Worm (Caenorhabditis elegans) whole organism, L4 larva: ENCODE results near the gene F54F2.9.

Experiments
- D1046.2 ChIP-seq: fragments of 200-800 bp; sonication (Bioruptor generic); IDR thresholded peaks from 2 replicates; pipeline ENCODE4 v1.3.6; 2022; ENCODE audit warnings: missing genetic modification characterization, missing compliant biosample characterization
- F26F4.8 ChIP-seq: fragments of 200-800 bp; sonication (Bioruptor generic); conservative IDR thresholded peaks from 2 replicates; pipeline ENCODE4 v1.3.6; 2022; ENCODE audit warnings: missing genetic modification characterization, missing compliant biosample characterization
- T20F7.1 ChIP-seq: fragments of 200-800 bp; sonication (Bioruptor generic); optimal IDR thresholded peaks from 2 replicates; lab custom pipeline; 2018; ENCODE audit warnings: mild to moderate bottlenecking, missing genetic modification characterization, missing compliant biosample characterization
- T26A8.4 ChIP-seq: fragments of 200-800 bp; sonication (Bioruptor generic); IDR thresholded peaks from 2 replicates; pipeline ENCODE4 v1.3.6; 2022; ENCODE audit warnings: missing genetic modification characterization, missing compliant biosample characterization
- Y48G9A.11 ChIP-seq: fragments of 200-800 bp; sonication (Bioruptor generic); IDR thresholded peaks from 2 replicates; pipeline ENCODE4 v1.3.6; 2022; ENCODE audit warnings: missing genetic modification reagents, missing genetic modification characterization, missing compliant biosample characterization
- ZK337.2 ChIP-seq: fragments of 200-800 bp; sonication (Bioruptor generic); IDR thresholded peaks from 2 replicates; pipeline ENCODE4 v1.3.6; 2022; ENCODE audit warnings: missing genetic modification reagents, missing genetic modification characterization, missing compliant biosample characterization
- ZK546.5 ChIP-seq, 2 experiments: sonication (generic microtip); optimal IDR thresholded peaks; 2 replicates each; lab custom pipeline; 2017; ENCODE audit warnings: missing biosample characterization in 2 of 2, missing genetic modification characterization in 2 of 2
- ama-1 ChIP-seq: fragments of 150-350 bp; optimal IDR thresholded peaks from 2 replicates; lab custom pipeline; 2014; ENCODE audit warnings: inconsistent platforms, mixed read lengths
- arid-1 ChIP-seq: fragments of 200-800 bp; sonication (Bioruptor generic); conservative IDR thresholded peaks from 2 replicates; pipeline ENCODE4 v1.3.6; 2022; ENCODE audit warnings: missing genetic modification reagents, missing genetic modification characterization, missing compliant biosample characterization
- attf-4 ChIP-seq: sonication (generic microtip); optimal IDR thresholded peaks from 3 replicates; lab custom pipeline; 2017; ENCODE audit warnings: missing biosample characterization, missing genetic modification characterization
- ceh-20 ChIP-seq: fragments of 200-800 bp; sonication (Bioruptor generic); IDR thresholded peaks from 2 replicates; pipeline ENCODE4 v1.3.6; 2022; ENCODE audit warnings: missing genetic modification reagents, missing genetic modification characterization, missing compliant biosample characterization
- ceh-44 ChIP-seq: fragments of 200-800 bp; sonication (Bioruptor generic); IDR thresholded peaks from 2 replicates; pipeline ENCODE4 v1.3.6; 2022; ENCODE audit warnings: missing genetic modification reagents, missing genetic modification characterization, missing compliant biosample characterization
- ceh-62 ChIP-seq: sonication (generic microtip); optimal IDR thresholded peaks from 2 replicates; lab custom pipeline; 2017; ENCODE audit warnings: missing biosample characterization, missing genetic modification characterization
- ceh-82 ChIP-seq: sonication (generic microtip); optimal IDR thresholded peaks from 2 replicates; lab custom pipeline; 2017; ENCODE audit warnings: missing biosample characterization, missing genetic modification characterization
- ctbp-1 ChIP-seq: fragments of 200-800 bp; sonication (Bioruptor generic); IDR thresholded peaks from 2 replicates; pipeline ENCODE4 v1.3.6; 2022; ENCODE audit warnings: missing genetic modification reagents, missing genetic modification characterization, missing compliant biosample characterization
- daf-12 ChIP-seq: fragments of 150-350 bp; optimal IDR thresholded peaks from 2 replicates; lab custom pipeline; 2014; ENCODE audit warnings: missing biosample characterization, missing genetic modification reagents, missing genetic modification characterization
- daf-19 ChIP-seq: fragments of 200-800 bp; sonication (Bioruptor generic); conservative IDR thresholded peaks from 2 replicates; pipeline ENCODE4 v1.3.6; 2022; ENCODE audit warnings: missing genetic modification characterization, missing compliant biosample characterization
- dmd-6 ChIP-seq: fragments of 200-800 bp; sonication (Bioruptor generic); IDR thresholded peaks from 2 replicates; pipeline ENCODE4 v1.3.6; 2022; ENCODE audit warnings: missing genetic modification reagents, missing genetic modification characterization, missing compliant biosample characterization
- dmd-8 ChIP-seq: fragments of 200-800 bp; sonication (Bioruptor generic); IDR thresholded peaks from 2 replicates; pipeline ENCODE4 v1.3.6; 2022; ENCODE audit warnings: missing genetic modification characterization, missing compliant biosample characterization
- dmd-9 ChIP-seq: fragments of 200-800 bp; sonication (Bioruptor generic); IDR thresholded peaks from 2 replicates; pipeline ENCODE4 v1.3.6; 2022; ENCODE audit warnings: missing genetic modification reagents, missing genetic modification characterization, missing compliant biosample characterization
- dpl-1 ChIP-seq: fragments of 150-350 bp; optimal IDR thresholded peaks from 2 replicates; lab custom pipeline; 2014; ENCODE audit warnings: missing biosample characterization, missing genetic modification reagents, missing genetic modification characterization
- egl-27 ChIP-seq: sonication (generic microtip); optimal IDR thresholded peaks from 3 replicates; lab custom pipeline; 2017; ENCODE audit warnings: missing biosample characterization, missing genetic modification reagents, missing genetic modification characterization
- fos-1 ChIP-seq: fragments of 150-350 bp; optimal IDR thresholded peaks from 2 replicates; lab custom pipeline; 2014; ENCODE audit warnings: missing biosample characterization, missing genetic modification characterization
- gei-8 ChIP-seq: fragments of 200-800 bp; sonication (Bioruptor generic); optimal IDR thresholded peaks from 2 replicates; lab custom pipeline; 2018; ENCODE audit warnings: mild to moderate bottlenecking, missing genetic modification characterization, missing compliant biosample characterization
- hif-1 ChIP-seq, 2 experiments: sonication (generic microtip); optimal IDR thresholded peaks; 2 replicates each; lab custom pipeline; 2016 to 2017; ENCODE audit warnings: missing compliant biosample characterization in 2 of 2, missing genetic modification characterization in 2 of 2, missing genetic modification reagents in 2 of 2, missing genotype in 2 of 2, mild to moderate bottlenecking in 1 of 2
- hmg-1.1 ChIP-seq: fragments of 200-800 bp; sonication (Bioruptor generic); IDR thresholded peaks from 2 replicates; pipeline ENCODE4 v1.3.6; 2022; ENCODE audit warnings: missing genetic modification reagents, missing genetic modification characterization, missing compliant biosample characterization
- lin-29 ChIP-seq: fragments of 200-800 bp; sonication (Bioruptor generic); IDR thresholded peaks from 2 replicates; pipeline ENCODE4 v1.3.6; 2022; ENCODE audit warnings: missing genetic modification reagents, missing genetic modification characterization, missing compliant biosample characterization
- mdt-29 ChIP-seq: fragments of 200-800 bp; sonication (Bioruptor generic); IDR thresholded peaks from 2 replicates; pipeline ENCODE4 v1.3.6; 2022; ENCODE audit warnings: missing genetic modification reagents, missing genetic modification characterization, missing compliant biosample characterization
- mes-2 ChIP-seq: sonication (generic microtip); optimal IDR thresholded peaks from 2 replicates; lab custom pipeline; 2016; ENCODE audit warnings: missing genotype, mild to moderate bottlenecking, missing genetic modification characterization, missing compliant biosample characterization; ENCODE audit not compliant: poor library complexity, severe bottlenecking
- mxl-2 ChIP-seq: fragments of 200-800 bp; sonication (Bioruptor generic); conservative IDR thresholded peaks from 2 replicates; pipeline ENCODE4 v1.3.6; 2022; ENCODE audit warnings: missing genetic modification reagents, missing genetic modification characterization, missing compliant biosample characterization
- mxl-3 ChIP-seq: fragments of 200-800 bp; sonication (Bioruptor generic); optimal IDR thresholded peaks from 2 replicates; lab custom pipeline; 2018; ENCODE audit warnings: mild to moderate bottlenecking, missing genetic modification characterization, missing compliant biosample characterization
- nhr-102 ChIP-seq: sonication (generic microtip); optimal IDR thresholded peaks from 2 replicates; lab custom pipeline; 2016; ENCODE audit warnings: mild to moderate bottlenecking, missing genetic modification characterization, moderate library complexity, missing compliant biosample characterization
- nhr-237 ChIP-seq: sonication (generic microtip); optimal IDR thresholded peaks from 2 replicates; lab custom pipeline; 2017; ENCODE audit warnings: missing biosample characterization, missing genetic modification characterization
- nhr-25 ChIP-seq: sonication (generic microtip); optimal IDR thresholded peaks from 2 replicates; lab custom pipeline; 2017; ENCODE audit warnings: missing genetic modification characterization, mild to moderate bottlenecking, missing compliant biosample characterization, antibody characterized with exemption, moderate library complexity, borderline replicate concordance; ENCODE audit not compliant: insufficient read depth
- nhr-28 ChIP-seq: fragments of 150-350 bp; optimal IDR thresholded peaks from 2 replicates; lab custom pipeline; 2014; ENCODE audit warnings: missing biosample characterization, missing genetic modification characterization
- nhr-6 ChIP-seq: fragments of 150-350 bp; optimal IDR thresholded peaks from 2 replicates; lab custom pipeline; 2014; ENCODE audit warnings: missing biosample characterization, missing genetic modification characterization
- nhr-76 ChIP-seq: fragments of 150-350 bp; optimal IDR thresholded peaks from 2 replicates; lab custom pipeline; 2014; ENCODE audit warnings: missing biosample characterization, missing genetic modification characterization
- rbr-2 ChIP-seq: sonication (generic microtip); optimal IDR thresholded peaks from 2 replicates; lab custom pipeline; 2016; ENCODE audit warnings: missing genotype, missing genetic modification characterization, missing compliant biosample characterization
- saeg-2 ChIP-seq: fragments of 200-800 bp; sonication (Bioruptor generic); IDR thresholded peaks from 2 replicates; pipeline ENCODE4 v1.3.6; 2022; ENCODE audit warnings: missing genetic modification reagents, missing genetic modification characterization, missing compliant biosample characterization
- snpc-4 ChIP-seq: fragments of 150-350 bp; optimal IDR thresholded peaks from 2 replicates; lab custom pipeline; 2014; ENCODE audit warnings: missing biosample characterization, missing genetic modification characterization
- tag-97 ChIP-seq: fragments of 200-800 bp; sonication (Bioruptor generic); IDR thresholded peaks from 2 replicates; pipeline ENCODE4 v1.3.6; 2022; ENCODE audit warnings: missing genetic modification characterization, missing compliant biosample characterization
- tra-1 ChIP-seq: fragments of 200-800 bp; sonication (Bioruptor generic); IDR thresholded peaks from 2 replicates; pipeline ENCODE4 v1.3.6; 2022; ENCODE audit warnings: missing genetic modification reagents, missing genetic modification characterization, missing compliant biosample characterization
- zfp-2 ChIP-seq: sonication (generic microtip); optimal IDR thresholded peaks from 2 replicates; lab custom pipeline; 2016; ENCODE audit warnings: mild to moderate bottlenecking, missing genetic modification characterization, missing compliant biosample characterization
- zfp-3 ChIP-seq: fragments of 200-800 bp; sonication (Bioruptor generic); conservative IDR thresholded peaks from 2 replicates; pipeline ENCODE4 v1.3.6; 2022; ENCODE audit warnings: missing genetic modification reagents, missing genetic modification characterization, missing compliant biosample characterization

Gene F54F2.9

DNA sequence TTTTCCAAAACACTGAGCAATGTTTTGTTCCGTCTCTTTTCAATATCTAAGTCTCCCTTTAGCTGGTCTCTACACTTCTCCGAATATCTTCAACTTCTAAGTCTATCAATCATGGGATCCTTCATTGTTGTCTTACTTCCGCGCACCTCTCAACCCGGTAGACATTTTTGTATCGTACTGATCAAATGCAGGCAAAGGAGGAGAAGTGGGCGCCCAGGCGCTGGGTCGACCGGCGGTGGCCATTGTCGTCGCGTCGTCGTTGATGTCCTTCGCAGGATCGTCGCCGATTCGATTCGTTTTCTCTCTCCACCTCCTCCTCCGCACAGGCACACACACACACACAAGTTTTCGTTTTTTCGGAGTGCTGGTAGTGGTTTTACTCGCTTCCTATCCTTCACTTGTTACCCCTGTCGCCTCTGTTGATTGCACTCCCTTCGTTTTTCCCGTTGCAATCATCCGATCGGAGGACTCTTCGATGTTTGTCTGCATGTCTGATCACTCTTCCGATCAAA is 25.6 kb downstream of the F54F2.9 start (continued):
- TF ChIP-seq T20F7.1 (GFP tag; lab: Kevin White, UChicago): no peak
- TF ChIP-seq mxl-2: 0 out of 2 replicates have a peak, but pooled peaks have one; percentile 39

DNA sequence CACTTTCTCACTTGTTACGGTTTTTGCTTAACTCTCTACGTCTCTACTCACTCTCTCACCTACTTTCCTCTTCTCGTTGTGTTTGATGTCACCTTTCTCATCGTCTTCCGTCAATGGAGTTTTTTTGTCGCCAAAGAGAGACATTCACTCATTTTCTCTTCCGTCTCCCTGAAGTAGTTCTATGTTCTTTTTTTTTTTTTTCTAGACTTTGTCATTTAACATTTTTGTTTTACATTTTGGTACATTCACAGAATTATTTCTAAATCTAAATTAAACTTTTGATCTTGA is 26.3 kb downstream of the F54F2.9 start:
- TF ChIP-seq dmd-8 (GFP tag; lab: Robert Waterston, UW): no peak
- peak; percentile 18 for TF ChIP-seq mes-2 (tag; lab: Kevin White, UChicago)
- TF ChIP-seq nhr-28 (tag; lab: Kevin White, UChicago): peak; percentile 56
- TF ChIP-seq nhr-25 (tag; lab: Kevin White, UChicago): peak; percentile 17
- no peak for TF ChIP-seq hmg-1.1 (GFP tag; lab: Robert Waterston, UW)
- TF ChIP-seq ceh-20 (GFP tag; lab: Robert Waterston, UW): no peak
- TF ChIP-seq nhr-6 (tag; lab: Kevin White, UChicago): peak; percentile 37
- TF ChIP-seq zfp-3: no peak
- TF ChIP-seq egl-27 (tag; lab: Kevin White, UChicago): no peak
- TF ChIP-seq saeg-2 (GFP tag; lab: Robert Waterston, UW): no peak
- 0 out of 2 replicates have a peak, but pooled peaks have one; percentile 7 for TF ChIP-seq dmd-6
- no peak for TF ChIP-seq rbr-2

DNA sequence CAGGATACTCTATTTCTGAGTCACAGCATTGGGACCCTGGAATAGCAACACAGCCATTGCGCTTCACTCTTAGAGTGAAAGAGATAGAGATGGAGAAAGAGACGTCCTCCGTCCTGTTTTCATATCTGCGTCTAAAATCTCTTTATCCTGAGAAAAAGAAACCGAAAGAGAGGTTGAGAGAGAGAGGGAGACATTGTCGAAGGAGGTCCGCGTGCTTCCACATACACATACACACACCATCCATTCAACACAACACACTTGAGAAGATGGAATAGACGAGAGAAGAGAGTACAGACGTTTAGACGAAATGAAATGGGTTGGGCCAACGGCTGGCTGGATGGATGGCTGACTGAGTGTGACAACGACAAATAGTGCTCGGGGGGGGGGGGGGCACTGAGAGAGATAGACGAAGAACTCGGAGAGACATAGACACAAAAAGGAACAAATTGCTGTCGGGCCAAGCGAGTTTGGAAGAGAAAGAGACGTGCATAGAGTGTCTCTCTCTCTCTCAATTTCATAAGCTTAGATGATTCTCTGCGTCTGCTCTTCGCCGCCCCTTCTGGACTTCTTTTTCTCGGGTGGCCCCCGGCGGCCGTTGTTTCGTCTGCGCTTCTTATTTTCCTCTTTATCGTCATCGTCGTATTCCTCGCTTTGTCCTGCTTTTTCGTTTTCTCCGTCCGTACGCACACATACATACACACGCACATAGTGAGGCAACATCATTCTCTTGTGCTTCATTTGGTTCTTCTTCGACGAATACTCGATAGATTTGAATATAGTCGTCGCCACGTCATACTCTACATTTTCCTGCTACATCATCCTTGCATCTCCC is 26.8 kb downstream of the F54F2.9 start, which contains the start of gene F54F2.6:
F54F2.6 (minus strand) TSS at position 738 of the 832 bp plus-strand sequence.
- TF ChIP-seq T26A8.4: peak; percentile 75
- TF ChIP-seq ceh-62 (tag; lab: Kevin White, UChicago): no peak
- no peak for TF ChIP-seq attf-4 (tag; lab: Kevin White, UChicago)
- TF ChIP-seq mxl-2: no peak
- no peak for TF ChIP-seq zfp-2
- TF ChIP-seq D1046.2 (GFP tag; lab: Robert Waterston, UW): 0 out of 2 replicates have a peak, but pooled peaks have one; percentile 66
- TF ChIP-seq daf-12 (tag; lab: Kevin White, UChicago): no peak
- TF ChIP-seq hif-1 (tag; optimal IDR thresholded peaks at IDR 0.05; lab: Kevin White, UChicago): peak; percentile 65 to 85
- peak; percentile 15; the same call in 1 of the 2 replicates for TF ChIP-seq saeg-2 (GFP tag; lab: Robert Waterston, UW)
- peak; percentile 62 for TF ChIP-seq gei-8 (GFP tag; lab: Kevin White, UChicago)
- TF ChIP-seq lin-29 (GFP tag; lab: Robert Waterston, UW): no peak
- TF ChIP-seq tra-1 (GFP tag; lab: Robert Waterston, UW): peak; percentile 67
- TF ChIP-seq fos-1 (tag; lab: Kevin White, UChicago): no peak
- TF ChIP-seq nhr-76: no peak
- TF ChIP-seq mxl-3: peak; percentile 89
- TF ChIP-seq snpc-4 (tag; lab: Kevin White, UChicago): no peak
- peak; percentile 67; the same call in 1 of the 2 replicates for TF ChIP-seq dmd-8 (GFP tag; lab: Robert Waterston, UW)
- TF ChIP-seq ceh-44 (GFP tag; lab: Robert Waterston, UW): no peak
- TF ChIP-seq ZK337.2 (GFP tag; lab: Robert Waterston, UW): peak; percentile 13; the same call in 1 of the 2 replicates
- peak; percentile 89 for TF ChIP-seq ctbp-1 (GFP tag; lab: Robert Waterston, UW)
- no peak for TF ChIP-seq Y48G9A.11 (GFP tag; lab: Robert Waterston, UW)
- TF ChIP-seq tag-97: 0 out of 2 replicates have a peak, but pooled peaks have one; percentile 32
- TF ChIP-seq daf-19: no peak
- no peak for TF ChIP-seq ZK546.5 (tag; optimal IDR thresholded peaks at IDR 0.05; lab: Kevin White, UChicago)
- TF ChIP-seq nhr-237 (tag; lab: Kevin White, UChicago): peak; percentile 13
- peak; percentile 5 for TF ChIP-seq ama-1 (lab: Kevin White, UChicago)
- TF ChIP-seq egl-27 (tag; lab: Kevin White, UChicago): no peak
- TF ChIP-seq zfp-3: no peak
- peak; percentile 33 for TF ChIP-seq dpl-1
- peak; percentile 69 for TF ChIP-seq mes-2 (tag; lab: Kevin White, UChicago)
- no peak for TF ChIP-seq F26F4.8 (GFP tag; lab: Robert Waterston, UW)
- 0 out of 2 replicates have a peak, but pooled peaks have one; percentile 5 for TF ChIP-seq arid-1 (GFP tag; lab: Robert Waterston, UW)
- TF ChIP-seq ceh-82: no peak
- TF ChIP-seq dmd-9: no peak
- peak; percentile 78 for TF ChIP-seq dmd-6
- TF ChIP-seq mdt-29: no peak; the same call in 1 of the 2 replicates
- TF ChIP-seq nhr-102: peak; percentile 25
